Worm (Caenorhabditis elegans) whole organism, late embryonic: ENCODE results near the gene F52E1.9.

Source experiments
- ama-1 ChIP-seq: fragments of 150-350 bp; optimal IDR thresholded peaks from 2 replicates; lab custom pipeline; 2014
- fax-1 ChIP-seq: sonication (generic microtip); optimal IDR thresholded peaks from 2 replicates; lab custom pipeline; 2016; ENCODE audit warnings: missing genotype, missing genetic modification characterization, missing compliant biosample characterization

ce11 chrV:8387056-8387455 is 15.4 kb downstream of the F52E1.9 start, which contains the start of gene gcy-7:
- TF ChIP-seq fax-1 (tag; lab: Kevin White, UChicago) (no peak), ama-1 (no peak)
